Worm (Caenorhabditis elegans) whole organism, midembryonic: ENCODE data around the gene cyp-13A2.

Experiments
- T22C8.4 ChIP-seq: fragments of 200-800 bp; sonication (Bioruptor generic); IDR thresholded peaks from 2 replicates; pipeline ENCODE4 v1.3.6; 2022; ENCODE audit warnings: missing genetic modification characterization, missing compliant biosample characterization
- cog-1 ChIP-seq: sonication (generic microtip); optimal IDR thresholded peaks from 2 replicates; lab custom pipeline; 2016; ENCODE audit warnings: missing genetic modification characterization, missing compliant biosample characterization
- flt-1 ChIP-seq: fragments of 200-800 bp; sonication (Bioruptor generic); IDR thresholded peaks from 2 replicates; pipeline ENCODE4 v1.3.6; 2022; ENCODE audit warnings: missing genetic modification characterization, missing compliant biosample characterization
- klf-2 ChIP-seq: fragments of 200-800 bp; sonication (Bioruptor generic); conservative IDR thresholded peaks from 2 replicates; pipeline ENCODE4 v1.3.6; 2022; ENCODE audit warnings: missing genetic modification reagents, missing genetic modification characterization, missing compliant biosample characterization
- med-1 ChIP-seq: sonication (generic microtip); optimal IDR thresholded peaks from 2 replicates; lab custom pipeline; 2017; ENCODE audit warnings: missing genetic modification characterization, mild to moderate bottlenecking, missing compliant biosample characterization, antibody characterized with exemption, missing genetic modification reagents; ENCODE audit not compliant: insufficient read depth
- ref-1 ChIP-seq: fragments of 200-800 bp; sonication (Bioruptor generic); conservative IDR thresholded peaks from 2 replicates; pipeline ENCODE4 v1.3.6; 2022; ENCODE audit warnings: missing genetic modification reagents, missing genetic modification characterization, missing compliant biosample characterization
- tab-1 ChIP-seq: fragments of 200-800 bp; sonication (Bioruptor generic); IDR thresholded peaks from 2 replicates; pipeline ENCODE4 v1.3.6; 2022; ENCODE audit warnings: missing genetic modification characterization, missing compliant biosample characterization
- ztf-23 ChIP-seq: fragments of 200-800 bp; sonication (Bioruptor generic); IDR thresholded peaks from 2 replicates; pipeline ENCODE4 v1.3.6; 2022; ENCODE audit warnings: missing genetic modification reagents, missing genetic modification characterization, missing compliant biosample characterization
- ztf-29 ChIP-seq: fragments of 200-800 bp; sonication (Bioruptor generic); IDR thresholded peaks from 2 replicates; pipeline ENCODE4 v1.3.6; 2022; ENCODE audit warnings: missing genetic modification reagents, missing genetic modification characterization, missing compliant biosample characterization

Gene cyp-13A2

ce11 chrII:9753730-9754129 is 33.7 kb downstream of the cyp-13A2 start, which contains the start of gene ZK1321.1:
TSS of gene ZK1321.1 (plus strand) at chrII:9754030.
- no peak for TF ChIP-seq T22C8.4
- TF ChIP-seq cog-1 (tag; lab: Kevin White, UChicago), result no peak
- TF ChIP-seq ref-1 (GFP tag; lab: Robert Waterston, UW), result no peak
- no peak for TF ChIP-seq klf-2
- no peak for TF ChIP-seq tab-1 (GFP tag; lab: Robert Waterston, UW)
- TF ChIP-seq ztf-23 (GFP tag; lab: Robert Waterston, UW), result no peak
- no peak for TF ChIP-seq flt-1 (GFP tag; lab: Robert Waterston, UW)
- TF ChIP-seq ztf-29 (GFP tag; lab: Robert Waterston, UW), result no peak
- TF ChIP-seq med-1, result no peak

ce11 chrII:9753056-9753455 is 34.4 kb downstream of the cyp-13A2 start, which contains the start of gene Y53C12B.7:
TSS of gene Y53C12B.7 (minus strand) at chrII:9753218.
- no peak for TF ChIP-seq flt-1 (GFP tag; lab: Robert Waterston, UW)

- TF ChIP-seq cog-1 (tag; lab: Kevin White, UChicago) (no peak), T22C8.4 (no peak), ztf-29 (GFP tag; lab: Robert Waterston, UW) (no peak), med-1 (no peak), ref-1 (GFP tag; lab: Robert Waterston, UW) (no peak), flt-1 (GFP tag; lab: Robert Waterston, UW) (no peak), klf-2 (no peak), tab-1 (GFP tag; lab: Robert Waterston, UW) (no peak), ztf-23 (GFP tag; lab: Robert Waterston, UW) (no peak)
These were observed 35.2 kb downstream of the cyp-13A2 start for ce11 chrII:9752278-9752677.

ce11 chrII:9746069-9746468 is 41.4 kb downstream of the cyp-13A2 start, which contains the start of the genes Y53C12B.1 and nos-3:
TSS of gene Y53C12B.1 (minus strand) at chrII:9746078.
TSS of gene nos-3 (plus strand) at chrII:9746316.
- TF ChIP-seq tab-1 (GFP tag; lab: Robert Waterston, UW) (no peak), cog-1 (tag; lab: Kevin White, UChicago) (peak; percentile 83), flt-1 (GFP tag; lab: Robert Waterston, UW) (0 out of 2 replicates have a peak, but pooled peaks have one; percentile 11)

ce11 chrII:9742784-9743183 is 44.6 kb downstream of the cyp-13A2 start, which contains the start of gene pno-1:
TSS of gene pno-1 (minus strand) at chrII:9742884.
- no peak for TF ChIP-seq ref-1 (GFP tag; lab: Robert Waterston, UW)
- no peak for TF ChIP-seq klf-2
- TF ChIP-seq T22C8.4, result no peak
- TF ChIP-seq ztf-29 (GFP tag; lab: Robert Waterston, UW), result no peak
- TF ChIP-seq tab-1 (GFP tag; lab: Robert Waterston, UW), result no peak
- no peak for TF ChIP-seq ztf-23 (GFP tag; lab: Robert Waterston, UW)
- no peak for TF ChIP-seq cog-1 (tag; lab: Kevin White, UChicago)
- no peak for TF ChIP-seq med-1
- TF ChIP-seq flt-1 (GFP tag; lab: Robert Waterston, UW), result no peak

- no peak for TF ChIP-seq cog-1 (tag; lab: Kevin White, UChicago)
- no peak for TF ChIP-seq T22C8.4
- no peak for TF ChIP-seq med-1
- TF ChIP-seq ref-1 (GFP tag; lab: Robert Waterston, UW), result no peak
- no peak for TF ChIP-seq klf-2
- no peak for TF ChIP-seq tab-1 (GFP tag; lab: Robert Waterston, UW)
- no peak for TF ChIP-seq flt-1 (GFP tag; lab: Robert Waterston, UW)
- no peak for TF ChIP-seq ztf-29 (GFP tag; lab: Robert Waterston, UW)
- no peak for TF ChIP-seq ztf-23 (GFP tag; lab: Robert Waterston, UW)
These were observed 46.0 kb downstream of the cyp-13A2 start for ce11 chrII:9741400-9741799.

ce11 chrII:9740552-9740951 is 46.9 kb downstream of the cyp-13A2 start:
- TF ChIP-seq cog-1 (tag; lab: Kevin White, UChicago), result no peak
- no peak for TF ChIP-seq ref-1 (GFP tag; lab: Robert Waterston, UW)
- no peak for TF ChIP-seq T22C8.4
- no peak for TF ChIP-seq ztf-29 (GFP tag; lab: Robert Waterston, UW)
- no peak for TF ChIP-seq tab-1 (GFP tag; lab: Robert Waterston, UW)
- TF ChIP-seq klf-2, result no peak

ce11 chrII:9738820-9739219 is 48.6 kb downstream of the cyp-13A2 start:
- TF ChIP-seq flt-1 (GFP tag; lab: Robert Waterston, UW) (no peak), med-1 (no peak), cog-1 (tag; lab: Kevin White, UChicago) (no peak), ztf-23 (GFP tag; lab: Robert Waterston, UW) (no peak), ref-1 (GFP tag; lab: Robert Waterston, UW) (no peak), klf-2 (no peak), tab-1 (GFP tag; lab: Robert Waterston, UW) (no peak), ztf-29 (GFP tag; lab: Robert Waterston, UW) (no peak), T22C8.4 (no peak)

ce11 chrII:9735785-9736184 is 51.6 kb downstream of the cyp-13A2 start:
- no peak for TF ChIP-seq ztf-23 (GFP tag; lab: Robert Waterston, UW)
- no peak for TF ChIP-seq klf-2
- TF ChIP-seq cog-1 (tag; lab: Kevin White, UChicago), result no peak
- TF ChIP-seq tab-1 (GFP tag; lab: Robert Waterston, UW), result no peak
- TF ChIP-seq ref-1 (GFP tag; lab: Robert Waterston, UW), result no peak
- TF ChIP-seq ztf-29 (GFP tag; lab: Robert Waterston, UW), result no peak
- TF ChIP-seq med-1, result no peak
- no peak for TF ChIP-seq flt-1 (GFP tag; lab: Robert Waterston, UW)
- TF ChIP-seq T22C8.4, result no peak
